Fruit fly (Drosophila melanogaster): ENCODE data around the gene CG15534.

DNA sequence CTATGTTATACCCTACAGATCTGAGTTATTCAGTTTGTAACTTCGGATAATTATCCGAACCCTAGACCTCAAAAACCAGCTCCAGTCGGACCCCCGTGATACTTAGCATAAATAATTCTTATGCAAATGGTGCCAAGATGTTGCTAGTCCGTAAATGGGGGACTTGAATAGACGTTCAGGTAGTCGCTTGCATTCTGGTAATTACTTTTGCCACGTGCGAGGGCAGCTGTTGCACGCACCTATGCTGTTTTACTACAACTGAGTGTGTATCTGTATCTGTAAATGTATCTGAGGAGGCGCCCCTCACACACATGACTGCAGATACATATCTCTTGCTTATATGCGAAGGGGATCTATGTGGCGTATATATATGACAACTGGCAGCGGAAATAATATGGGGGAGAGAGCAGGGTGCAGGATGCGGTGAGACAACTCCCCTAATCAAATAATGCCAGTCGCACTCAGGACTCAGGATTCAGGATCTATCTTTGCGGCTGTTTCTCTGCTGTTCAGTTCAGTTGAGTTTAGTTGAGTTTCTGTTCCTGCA, 42.9 kb downstream of the CG15534 start:
- TF ChIP-seq CG33017 (tag; optimal IDR thresholded peaks at IDR 0.05) (no peak), kay (GFP tag; ENCODE audit: borderline replicate concordance) (no peak), CG7101 (tag; optimal IDR thresholded peaks at IDR 0.05) (no peak), Clk (GFP tag; optimal IDR thresholded peaks at IDR 0.05) (no peak), CG5204 (GFP tag; optimal IDR thresholded peaks at IDR 0.05) (no peak), CG14711 (tag; optimal IDR thresholded peaks at IDR 0.05) (no peak), CG11617 (GFP tag; optimal IDR thresholded peaks at IDR 0.05) (no peak), tj (GFP tag; optimal IDR thresholded peaks at IDR 0.05) (no peak), pad (GFP tag; optimal IDR thresholded peaks at IDR 0.05) (no peak), Mnt (GFP tag; optimal IDR thresholded peaks at IDR 0.05) (no peak), cic (GFP tag; optimal IDR thresholded peaks at IDR 0.05) (no peak), Crg-1 (GFP tag; optimal IDR thresholded peaks at IDR 0.05) (no peak)

Measured in whole organism, adult.